Fruit fly (Drosophila melanogaster) whole organism, embryonic: ENCODE measurements around the gene CG17717.

Experiments used
- BtbVII ChIP-seq: fragments of 200-800 bp; sonication (Bioruptor generic); optimal IDR thresholded peaks from 3 replicates; lab custom pipeline; 2017; ENCODE audit warnings: missing biosample characterization, mild to moderate bottlenecking, missing genetic modification characterization
- C15 ChIP-seq: fragments of 200-800 bp; sonication (Bioruptor generic); IDR thresholded peaks from 3 replicates; pipeline ENCODE4 v1.3.6; 2022; ENCODE audit warnings: missing biosample characterization, missing genetic modification characterization
- CG10959 ChIP-seq: fragments of 200-800 bp; sonication (Bioruptor generic); IDR thresholded peaks from 2 replicates; pipeline ENCODE4 v1.3.6; 2022; ENCODE audit warnings: missing biosample characterization, missing genetic modification characterization
- CG10979 ChIP-seq: fragments of 200-800 bp; sonication (Bioruptor generic); optimal IDR thresholded peaks from 2 replicates; lab custom pipeline; 2018; ENCODE audit warnings: missing biosample characterization, mild to moderate bottlenecking, missing genetic modification characterization, moderate library complexity
- CG11085 ChIP-seq: fragments of 200-800 bp; sonication (Bioruptor generic); IDR thresholded peaks from 2 replicates; pipeline ENCODE4 v1.3.6; 2022; ENCODE audit warnings: missing biosample characterization, missing genetic modification characterization
- CG13296 ChIP-seq: fragments of 200-800 bp; sonication (Bioruptor generic); optimal IDR thresholded peaks from 3 replicates; lab custom pipeline; 2018; ENCODE audit warnings: missing biosample characterization, mild to moderate bottlenecking, missing genetic modification characterization
- CG14441 ChIP-seq: fragments of 200-800 bp; sonication (Bioruptor generic); IDR thresholded peaks from 2 replicates; pipeline ENCODE4 v1.3.6; 2022; ENCODE audit warnings: missing biosample characterization, missing genetic modification characterization
- CG17385 ChIP-seq: fragments of 200-800 bp; sonication (Bioruptor generic); optimal IDR thresholded peaks from 3 replicates; lab custom pipeline; 2018; ENCODE audit warnings: missing biosample characterization, mild to moderate bottlenecking, missing genetic modification characterization
- CG1792 ChIP-seq: fragments of 200-800 bp; sonication (Bioruptor generic); optimal IDR thresholded peaks from 2 replicates; lab custom pipeline; 2016; ENCODE audit warnings: missing biosample characterization, missing genetic modification characterization
- CG2116 ChIP-seq: fragments of 200-800 bp; sonication (Bioruptor generic); optimal IDR thresholded peaks from 3 replicates; lab custom pipeline; 2018; ENCODE audit warnings: missing biosample characterization, mild to moderate bottlenecking, missing genetic modification characterization
- CG2712 ChIP-seq: fragments of 200-800 bp; optimal IDR thresholded peaks from 3 replicates; lab custom pipeline; 2019; ENCODE audit warnings: missing biosample characterization, mild to moderate bottlenecking, missing genetic modification characterization, moderate library complexity
- CG30403 ChIP-seq: fragments of 200-800 bp; sonication (Bioruptor generic); optimal IDR thresholded peaks from 3 replicates; lab custom pipeline; 2016; ENCODE audit warnings: missing biosample characterization, missing genetic modification characterization
- CG31365 ChIP-seq: fragments of 200-800 bp; sonication (Bioruptor generic); optimal IDR thresholded peaks from 2 replicates; lab custom pipeline; 2018; ENCODE audit warnings: missing biosample characterization, mild to moderate bottlenecking, missing genetic modification characterization
- CG5180 ChIP-seq: fragments of 200-800 bp; sonication (Bioruptor generic); optimal IDR thresholded peaks from 3 replicates; lab custom pipeline; 2017; ENCODE audit warnings: missing biosample characterization, missing genetic modification characterization, mild to moderate bottlenecking, moderate library complexity, missing genetic modification reagents
- CG7372 ChIP-seq: fragments of 200-800 bp; sonication (Bioruptor generic); IDR thresholded peaks from 2 replicates; pipeline ENCODE4 v1.3.6; 2022; ENCODE audit warnings: missing biosample characterization, missing genetic modification characterization
- CG7963 ChIP-seq: fragments of 200-800 bp; sonication (Bioruptor generic); IDR thresholded peaks from 3 replicates; pipeline ENCODE4 v1.3.6; 2022; ENCODE audit warnings: missing biosample characterization, missing genetic modification characterization; ENCODE audit not compliant: partially characterized antibody
- CG7987 ChIP-seq: fragments of 200-800 bp; sonication (Bioruptor generic); optimal IDR thresholded peaks from 2 replicates; lab custom pipeline; 2018; ENCODE audit warnings: missing biosample characterization, mild to moderate bottlenecking, missing genetic modification characterization, moderate library complexity
- CG8765 ChIP-seq: fragments of 200-800 bp; sonication (Bioruptor generic); IDR thresholded peaks from 2 replicates; pipeline ENCODE4 v1.3.6; 2022; ENCODE audit warnings: missing biosample characterization, missing genetic modification characterization
- CG9817 ChIP-seq: fragments of 200-800 bp; sonication (Bioruptor generic); optimal IDR thresholded peaks from 2 replicates; lab custom pipeline; 2018; ENCODE audit warnings: missing biosample characterization, mild to moderate bottlenecking, missing genetic modification characterization, moderate library complexity
- Dad ChIP-seq: fragments of 200-800 bp; sonication (Bioruptor generic); optimal IDR thresholded peaks from 3 replicates; lab custom pipeline; 2016; ENCODE audit warnings: missing biosample characterization, missing genetic modification characterization
- E2f1 ChIP-seq: fragments of 200-800 bp; sonication (Bioruptor generic); IDR thresholded peaks from 2 replicates; pipeline ENCODE4 v1.3.6; 2022; ENCODE audit warnings: missing biosample characterization, missing genetic modification characterization
- Hand ChIP-seq: fragments of 200-800 bp; sonication (Bioruptor generic); optimal IDR thresholded peaks from 2 replicates; lab custom pipeline; 2017; ENCODE audit warnings: mild to moderate bottlenecking, missing biosample characterization, missing genetic modification reagents, missing genetic modification characterization
- Kr ChIP-seq: fragments of 200-800 bp; sonication (Bioruptor generic); optimal IDR thresholded peaks from 2 replicates; lab custom pipeline; 2017; ENCODE audit warnings: missing biosample characterization, mild to moderate bottlenecking, missing genetic modification characterization
- MESR4 ChIP-seq: fragments of 200-800 bp; sonication (Bioruptor generic); optimal IDR thresholded peaks from 2 replicates; lab custom pipeline; 2018; ENCODE audit warnings: missing biosample characterization, mild to moderate bottlenecking, missing genetic modification characterization, moderate library complexity
- Med ChIP-seq: fragments of 200-800 bp; sonication (Bioruptor generic); peaks from one replicate; lab custom pipeline; 2016; ENCODE audit warnings: missing biosample characterization, missing genetic modification characterization, mild to moderate bottlenecking, inconsistent platforms, moderate library complexity
- Myb ChIP-seq: fragments of 200-800 bp; sonication (Bioruptor generic); optimal IDR thresholded peaks from 2 replicates; lab custom pipeline; 2016; ENCODE audit warnings: missing biosample characterization, missing genetic modification characterization
- NK7.1 ChIP-seq: fragments of 200-800 bp; sonication (Bioruptor generic); optimal IDR thresholded peaks from 3 replicates; lab custom pipeline; 2016; ENCODE audit warnings: missing biosample characterization, missing genetic modification characterization
- Nf-YB ChIP-seq: fragments of 200-800 bp; sonication (Bioruptor generic); optimal IDR thresholded peaks from 3 replicates; lab custom pipeline; 2019; ENCODE audit warnings: missing biosample characterization, mild to moderate bottlenecking, missing genetic modification characterization, moderate library complexity
- Rfx ChIP-seq: fragments of 200-800 bp; sonication (Bioruptor generic); IDR thresholded peaks from 2 replicates; pipeline ENCODE4 v1.3.6; 2022; ENCODE audit warnings: missing biosample characterization, missing genetic modification characterization
- Trl ChIP-seq, 3 experiments: fragments of >200 bp in 2 of 3; fragments of 200-800 bp in 1 of 3; sonication (Bioruptor generic) in 1 of 3; optimal IDR thresholded peaks; 2 replicates in 1 of 3; 3 replicates in 2 of 3; lab custom pipeline; 2016 to 2017; ENCODE audit warnings: missing biosample characterization in 1 of 3, missing genetic modification characterization in 1 of 3
- bab2 ChIP-seq: fragments of 200-800 bp; sonication (Bioruptor generic); optimal IDR thresholded peaks from 2 replicates; lab custom pipeline; 2016; ENCODE audit warnings: missing biosample characterization, missing genetic modification characterization
- bbx ChIP-seq: fragments of 200-800 bp; sonication (Bioruptor generic); IDR thresholded peaks from 2 replicates; pipeline ENCODE4 v1.3.6; 2022; ENCODE audit warnings: missing biosample characterization, missing genetic modification characterization; ENCODE audit not compliant: partially characterized antibody
- dati ChIP-seq: fragments of 200-800 bp; sonication (Bioruptor generic); IDR thresholded peaks from 2 replicates; pipeline ENCODE4 v1.3.6; 2022; ENCODE audit warnings: missing biosample characterization, missing genetic modification characterization
- fd3F ChIP-seq: fragments of 200-800 bp; sonication (Bioruptor generic); optimal IDR thresholded peaks from 2 replicates; lab custom pipeline; 2018; ENCODE audit warnings: missing biosample characterization, mild to moderate bottlenecking, missing genetic modification characterization, moderate library complexity
- fd96Cb ChIP-seq: fragments of 200-800 bp; sonication (Bioruptor generic); optimal IDR thresholded peaks from 2 replicates; lab custom pipeline; 2018; ENCODE audit warnings: missing biosample characterization, mild to moderate bottlenecking, missing genetic modification characterization, moderate library complexity
- ind ChIP-seq: fragments of 200-800 bp; sonication (Bioruptor generic); optimal IDR thresholded peaks from 3 replicates; lab custom pipeline; 2016; ENCODE audit warnings: missing biosample characterization, missing genetic modification characterization
- klu ChIP-seq: fragments of 200-800 bp; sonication (Bioruptor generic); IDR thresholded peaks from 2 replicates; pipeline ENCODE4 v1.3.6; 2022; ENCODE audit warnings: missing biosample characterization, missing genetic modification characterization
- mam ChIP-seq: fragments of 200-800 bp; sonication (Bioruptor generic); optimal IDR thresholded peaks from 3 replicates; lab custom pipeline; 2016; ENCODE audit warnings: missing biosample characterization, missing genetic modification characterization
- nmo ChIP-seq: fragments of 200-800 bp; sonication (Bioruptor generic); optimal IDR thresholded peaks from 2 replicates; lab custom pipeline; 2018; ENCODE audit warnings: missing biosample characterization, mild to moderate bottlenecking, missing genetic modification characterization, moderate library complexity
- org-1 ChIP-seq: fragments of 200-800 bp; sonication (Bioruptor generic); optimal IDR thresholded peaks from 2 replicates; lab custom pipeline; 2017; ENCODE audit warnings: missing biosample characterization, missing genetic modification characterization
- otp ChIP-seq: fragments of 200-800 bp; sonication (Bioruptor generic); IDR thresholded peaks from 3 replicates; pipeline ENCODE4, ENCODE4 v1.3.6; 2022; ENCODE audit warnings: missing biosample characterization, missing genetic modification characterization
- pzg ChIP-seq: fragments of 200-800 bp; sonication (Bioruptor generic); optimal IDR thresholded peaks from 3 replicates; lab custom pipeline; 2018; ENCODE audit warnings: missing biosample characterization, mild to moderate bottlenecking, missing genetic modification characterization, moderate library complexity
- ro ChIP-seq: fragments of 200-800 bp; sonication (Bioruptor generic); IDR thresholded peaks from 2 replicates; pipeline ENCODE4 v1.3.6; 2022; ENCODE audit warnings: missing biosample characterization, missing genetic modification characterization
- shn ChIP-seq: fragments of 200-800 bp; sonication (Bioruptor generic); optimal IDR thresholded peaks from 3 replicates; lab custom pipeline; 2016; ENCODE audit warnings: missing biosample characterization, missing genetic modification characterization
- sim ChIP-seq: fragments of 200-800 bp; sonication (Bioruptor generic); IDR thresholded peaks from 2 replicates; pipeline ENCODE4 v1.3.6; 2022; ENCODE audit warnings: missing biosample characterization, missing genetic modification characterization
- sisA ChIP-seq: fragments of 200-800 bp; sonication (Bioruptor generic); IDR thresholded peaks from 2 replicates; pipeline ENCODE4 v1.3.6; 2022; ENCODE audit warnings: missing biosample characterization, missing genetic modification characterization
- sna ChIP-seq: fragments of 200-800 bp; sonication (Bioruptor generic); IDR thresholded peaks from 2 replicates; pipeline ENCODE4 v1.3.6; 2022; ENCODE audit warnings: missing biosample characterization, missing genetic modification characterization; ENCODE audit not compliant: partially characterized antibody
- vnd ChIP-seq: fragments of 200-800 bp; sonication (Bioruptor generic); IDR thresholded peaks from 3 replicates; pipeline ENCODE4 v1.3.6; 2022; ENCODE audit warnings: missing biosample characterization, missing genetic modification characterization; ENCODE audit not compliant: partially characterized antibody
- wor ChIP-seq: fragments of 200-800 bp; sonication (Bioruptor generic); IDR thresholded peaks from 2 replicates; pipeline ENCODE4 v1.3.6; 2022; ENCODE audit warnings: missing biosample characterization, missing genetic modification characterization

CG17717 gene

DNA sequence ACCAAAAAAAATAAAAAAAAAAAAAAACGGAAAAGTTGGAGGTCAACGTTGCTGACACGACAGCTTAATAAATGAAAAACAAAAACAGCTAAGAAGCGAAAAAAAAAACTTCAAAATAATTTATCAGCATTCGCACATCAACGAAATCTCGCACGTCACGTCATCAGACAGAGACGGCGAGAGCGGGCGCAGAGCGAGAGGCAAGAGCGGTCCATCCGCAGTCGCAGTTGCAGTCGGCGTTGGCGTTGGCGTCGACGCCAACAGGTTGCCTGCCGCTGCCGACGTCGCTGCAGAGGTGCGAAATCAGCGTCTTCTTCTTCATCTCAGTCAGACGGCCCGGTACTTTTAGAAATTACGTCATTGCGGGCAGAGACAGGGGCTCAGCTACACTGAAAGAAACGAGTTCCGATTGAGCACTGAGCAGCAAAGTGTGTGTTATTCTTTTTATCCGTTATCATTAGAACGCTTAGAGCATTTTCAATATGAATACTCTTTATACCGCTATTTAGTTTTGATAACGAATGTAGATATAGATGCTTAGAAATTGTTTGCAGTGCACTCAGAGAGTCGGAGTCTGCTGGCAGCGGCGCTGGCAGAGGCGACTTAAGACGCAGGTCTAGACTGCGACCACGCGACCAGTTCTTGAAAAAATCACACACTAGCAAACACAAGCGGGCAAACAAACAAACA, 39.5 kb upstream of the CG17717 start (continued):
- peak; percentile 95 for TF ChIP-seq CG30403 (GFP tag; lab: Kevin White, UChicago)
- TF ChIP-seq CG11085 (GFP tag; lab: Robert Waterston, UW): peak; percentile 94
- TF ChIP-seq bab2: peak; percentile 96
- TF ChIP-seq CG10979 (tag; lab: Kevin White, UChicago): peak; percentile 94
- peak; percentile 90 for TF ChIP-seq sim
- TF ChIP-seq ro (GFP tag; lab: Robert Waterston, UW): peak; percentile 85
- TF ChIP-seq CG17385: peak; percentile 94
- TF ChIP-seq C15 (GFP tag; lab: Robert Waterston, UW): peak; percentile 92
- peak; percentile 94 for TF ChIP-seq BtbVII (GFP tag; lab: Kevin White, UChicago)
- TF ChIP-seq CG31365 (tag; lab: Kevin White, UChicago): peak; percentile 85
- TF ChIP-seq ind: peak; percentile 98
- TF ChIP-seq mam: peak; percentile 96
- peak; percentile 84 for TF ChIP-seq CG5180 (GFP tag; lab: Kevin White, UChicago)
- peak; percentile 93 for TF ChIP-seq dati (GFP tag; lab: Robert Waterston, UW)
- peak; percentile 93 for TF ChIP-seq Dad (GFP tag; lab: Kevin White, UChicago)
- TF ChIP-seq E2f1 (GFP tag; lab: Robert Waterston, UW): peak; percentile 94
- peak; percentile 89 for TF ChIP-seq shn (GFP tag; lab: Kevin White, UChicago)
- no peak for TF ChIP-seq sna
- TF ChIP-seq vnd (GFP tag; lab: Robert Waterston, UW): no peak
- TF ChIP-seq Kr (GFP tag; lab: Kevin White, UChicago): no peak
- TF ChIP-seq MESR4 (GFP tag; lab: Kevin White, UChicago): peak; percentile 54
- no peak for TF ChIP-seq Trl (optimal IDR thresholded peaks at IDR 0.05; lab: Kevin White, UChicago)
- peak; percentile 95 for TF ChIP-seq Trl (GFP tag; optimal IDR thresholded peaks at IDR 0.05; lab: Kevin White, UChicago)
- peak; percentile 93 for TF ChIP-seq nmo (GFP tag; lab: Kevin White, UChicago)
- TF ChIP-seq sisA (GFP tag; lab: Robert Waterston, UW): peak; percentile 95
- no peak for TF ChIP-seq CG7963
- peak; percentile 96 for TF ChIP-seq CG14441 (GFP tag; lab: Robert Waterston, UW)
- TF ChIP-seq org-1 (GFP tag; lab: Kevin White, UChicago): peak; percentile 93
- TF ChIP-seq CG2116 (GFP tag; lab: Kevin White, UChicago): peak; percentile 64
- TF ChIP-seq klu (GFP tag; lab: Robert Waterston, UW): peak; percentile 92
- TF ChIP-seq CG1792: peak; percentile 96
- TF ChIP-seq CG8765 (GFP tag; lab: Robert Waterston, UW): peak; percentile 95
- peak; percentile 95 for TF ChIP-seq CG10959 (GFP tag; lab: Robert Waterston, UW)
- TF ChIP-seq CG7372 (GFP tag; lab: Robert Waterston, UW): peak; percentile 96
- peak; percentile 84 for TF ChIP-seq wor (GFP tag; lab: Robert Waterston, UW)
- peak; percentile 25 for TF ChIP-seq pzg
- no peak for TF ChIP-seq bbx (GFP tag; lab: Robert Waterston, UW)
- TF ChIP-seq Nf-YB (GFP tag; lab: Kevin White, UChicago): peak; percentile 74
- TF ChIP-seq NK7.1: peak; percentile 93
- TF ChIP-seq fd3F (GFP tag; lab: Kevin White, UChicago): peak; percentile 91
- peak; percentile 90 for TF ChIP-seq CG7987 (GFP tag; lab: Kevin White, UChicago)
- peak; percentile 87 for TF ChIP-seq Hand (GFP tag; lab: Kevin White, UChicago)
- TF ChIP-seq Med (GFP tag; lab: Kevin White, UChicago): peak; percentile 100
- peak; percentile 99 for TF ChIP-seq Rfx (GFP tag; lab: Robert Waterston, UW)
- peak; percentile 96 for TF ChIP-seq CG2712 (tag; lab: Kevin White, UChicago)
- TF ChIP-seq Myb: peak; percentile 87
- peak; percentile 94 for TF ChIP-seq CG9817 (tag; lab: Kevin White, UChicago)
- peak; percentile 96 for TF ChIP-seq otp (GFP tag; lab: Robert Waterston, UW)
- peak; percentile 96 for TF ChIP-seq CG13296
- peak; percentile 94 for TF ChIP-seq fd96Cb
